Fruit fly (Drosophila melanogaster): ENCODE data around the gene Cp7Fc.

Cp7Fc gene

DNA sequence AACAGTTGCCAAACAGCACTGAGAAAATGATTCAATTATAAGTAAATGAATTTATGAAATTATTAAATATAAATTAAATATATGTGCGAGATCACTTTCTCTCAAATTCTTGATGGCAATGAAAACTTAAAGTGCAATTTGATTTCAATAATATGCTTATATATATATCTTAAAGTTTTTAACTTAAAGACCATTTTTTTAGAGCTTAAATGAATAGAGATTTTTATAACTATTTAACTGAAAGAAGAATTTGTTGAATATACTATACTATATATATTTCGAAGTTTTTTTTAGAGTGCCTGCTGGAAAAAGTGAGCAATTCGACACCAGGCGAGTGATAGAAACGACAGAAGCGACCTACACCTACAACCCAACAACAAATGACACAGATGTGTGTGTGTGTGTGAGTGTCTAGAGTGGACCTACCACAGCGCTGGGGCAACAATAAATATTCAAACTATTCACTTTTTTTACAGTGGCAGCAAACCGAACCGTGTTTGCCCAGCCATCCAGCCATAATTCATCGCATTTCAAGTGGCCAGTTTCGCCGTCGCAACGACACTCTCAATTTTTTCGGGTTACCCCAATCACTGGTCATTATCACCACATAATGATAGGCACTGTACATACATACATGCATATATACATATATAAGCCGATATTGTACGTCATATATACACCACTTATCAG is 31.9 kb upstream of the Cp7Fc start (continued):
- no peak for TF ChIP-seq gfzf (GFP tag; optimal IDR thresholded peaks at IDR 0.05)
- peak; percentile 82 for TF ChIP-seq CG14710 (tag; optimal IDR thresholded peaks at IDR 0.05)
- peak; percentile 90 for TF ChIP-seq CG15696 (tag; optimal IDR thresholded peaks at IDR 0.05)
- no peak for TF ChIP-seq CG7745 (tag; optimal IDR thresholded peaks at IDR 0.05)
- no peak for TF ChIP-seq Vsx1 (GFP tag; optimal IDR thresholded peaks at IDR 0.05)
- TF ChIP-seq wdn (GFP tag; IDR thresholded peaks at IDR 0.05), result no peak
- peak; percentile 35 for TF ChIP-seq Xbp1 (GFP tag; optimal IDR thresholded peaks at IDR 0.05)
- TF ChIP-seq CG12391 (tag; optimal IDR thresholded peaks at IDR 0.05), result peak; percentile 83
- TF ChIP-seq CG13424 (tag; optimal IDR thresholded peaks at IDR 0.05), result peak; percentile 69
- TF ChIP-seq CG9817 (tag; optimal IDR thresholded peaks at IDR 0.05), result no peak
- TF ChIP-seq CG30403 (GFP tag; optimal IDR thresholded peaks at IDR 0.05), result peak; percentile 36
- TF ChIP-seq sug (tag; optimal IDR thresholded peaks at IDR 0.05), result peak; percentile 55
- no peak for TF ChIP-seq CG8359 (GFP tag; optimal IDR thresholded peaks at IDR 0.05; ENCODE audit: borderline replicate concordance)
- TF ChIP-seq mam (GFP tag; optimal IDR thresholded peaks at IDR 0.05), result no peak
- TF ChIP-seq CG33213 (GFP tag; optimal IDR thresholded peaks at IDR 0.05), result no peak
- peak; percentile 66 for TF ChIP-seq CG7556 (GFP tag; optimal IDR thresholded peaks at IDR 0.05)
- no peak for TF ChIP-seq lbe (GFP tag; optimal IDR thresholded peaks at IDR 0.05)
- TF ChIP-seq CG7271 (tag; optimal IDR thresholded peaks at IDR 0.05), result peak; percentile 23
- TF ChIP-seq CG2199 (GFP tag; IDR thresholded peaks at IDR 0.05), result 0 out of 3 replicates have a peak, but pooled peaks have one; percentile 30
- TF ChIP-seq CG15601 (tag; optimal IDR thresholded peaks at IDR 0.05), result peak; percentile 61
- TF ChIP-seq esg (GFP tag; conservative IDR thresholded peaks at IDR 0.05), result 0 out of 2 replicates have a peak, but pooled peaks have one; percentile 17
- TF ChIP-seq Gsc (GFP tag; IDR thresholded peaks at IDR 0.05), result no peak
- no peak for TF ChIP-seq psq (GFP tag; optimal IDR thresholded peaks at IDR 0.05)
- TF ChIP-seq trem (tag; optimal IDR thresholded peaks at IDR 0.05), result peak; percentile 74
- TF ChIP-seq HLH3B (GFP tag; IDR thresholded peaks at IDR 0.05), result peak; percentile 46; the same call in 1 of the 2 replicates
- peak; percentile 14; the same call in 1 of the 2 replicates for TF ChIP-seq ro (GFP tag; IDR thresholded peaks at IDR 0.05)
- no peak for TF ChIP-seq C15 (GFP tag; IDR thresholded peaks at IDR 0.05)
- TF ChIP-seq Med (GFP tag), result peak; percentile 76
- no peak for TF ChIP-seq NfI (GFP tag; optimal IDR thresholded peaks at IDR 0.05)
- peak; percentile 24 for TF ChIP-seq CG34376 (GFP tag; optimal IDR thresholded peaks at IDR 0.05)
- no peak for TF ChIP-seq p53 (GFP tag; optimal IDR thresholded peaks at IDR 0.05)
- TF ChIP-seq cwo (GFP tag; optimal IDR thresholded peaks at IDR 0.05), result peak; percentile 11
- TF ChIP-seq Meics (GFP tag; optimal IDR thresholded peaks at IDR 0.05), result peak; percentile 22
- 0 out of 2 replicates have a peak, but pooled peaks have one; percentile 10 for TF ChIP-seq CG5953 (GFP tag; IDR thresholded peaks at IDR 0.05)
- TF ChIP-seq CG10209 (GFP tag; optimal IDR thresholded peaks at IDR 0.05), result peak; percentile 50
- no peak for TF ChIP-seq CG42726 (GFP tag; IDR thresholded peaks at IDR 0.05; ENCODE audit: partially characterized antibody)
- no peak for TF ChIP-seq pfk (GFP tag; optimal IDR thresholded peaks at IDR 0.05)
- TF ChIP-seq Usf (GFP tag; optimal IDR thresholded peaks at IDR 0.05), result peak; percentile 11
- TF ChIP-seq CG7839 (tag; optimal IDR thresholded peaks at IDR 0.05), result peak; percentile 73
- TF ChIP-seq org-1 (GFP tag; optimal IDR thresholded peaks at IDR 0.05), result peak; percentile 7
- TF ChIP-seq CG8944 (GFP tag; optimal IDR thresholded peaks at IDR 0.05), result no peak
- TF ChIP-seq CG33557 (GFP tag; optimal IDR thresholded peaks at IDR 0.05), result peak; percentile 68
- 0 out of 2 replicates have a peak, but pooled peaks have one; percentile 12 for TF ChIP-seq CG4730 (GFP tag; IDR thresholded peaks at IDR 0.05)
- TF ChIP-seq HLHmδ (GFP tag; optimal IDR thresholded peaks at IDR 0.05), result no peak
- TF ChIP-seq CG15269 (tag; optimal IDR thresholded peaks at IDR 0.05), result peak; percentile 57
- peak; percentile 84 for TF ChIP-seq CG9727 (GFP tag; optimal IDR thresholded peaks at IDR 0.05)
- TF ChIP-seq row (GFP tag; IDR thresholded peaks at IDR 0.05), result peak; percentile 54; the same call in 2 of the 3 replicates
- TF ChIP-seq CG8290 (GFP tag; optimal IDR thresholded peaks at IDR 0.05), result no peak
- TF ChIP-seq CG8290 (tag; optimal IDR thresholded peaks at IDR 0.05), result peak in 1 of 2 experiments; percentile 76
